Worm (Caenorhabditis elegans) whole organism, L4 larva: ENCODE measurements around the gene C18D11.7.
A peak's percentile ranks its signal among the peaks of the same experiment; 100 is the strongest.

ENCODE experiments used
- D1046.2 ChIP-seq: fragments of 200-800 bp; sonication (Bioruptor generic); IDR thresholded peaks from 2 replicates; pipeline ENCODE4 v1.3.6; 2022; ENCODE audit warnings: missing genetic modification characterization, missing compliant biosample characterization
- F10B5.3 ChIP-seq: sonication (generic microtip); optimal IDR thresholded peaks from 2 replicates; lab custom pipeline; 2016; ENCODE audit warnings: mild to moderate bottlenecking, missing genetic modification characterization, missing compliant biosample characterization
- F37D6.2 ChIP-seq: sonication (generic microtip); optimal IDR thresholded peaks from 2 replicates; lab custom pipeline; 2016; ENCODE audit warnings: mild to moderate bottlenecking, missing genetic modification characterization, missing compliant biosample characterization
- F44E2.7 ChIP-seq: fragments of 200-800 bp; sonication (Bioruptor generic); IDR thresholded peaks from 2 replicates; pipeline ENCODE4 v2.1.2; 2022; ENCODE audit warnings: missing genetic modification characterization, missing compliant biosample characterization
- T20F7.1 ChIP-seq: fragments of 200-800 bp; sonication (Bioruptor generic); optimal IDR thresholded peaks from 2 replicates; lab custom pipeline; 2018; ENCODE audit warnings: mild to moderate bottlenecking, missing genetic modification characterization, missing compliant biosample characterization
- Y48G9A.11 ChIP-seq: fragments of 200-800 bp; sonication (Bioruptor generic); IDR thresholded peaks from 2 replicates; pipeline ENCODE4 v1.3.6; 2022; ENCODE audit warnings: missing genetic modification reagents, missing genetic modification characterization, missing compliant biosample characterization
- ZK337.2 ChIP-seq: fragments of 200-800 bp; sonication (Bioruptor generic); IDR thresholded peaks from 2 replicates; pipeline ENCODE4 v1.3.6; 2022; ENCODE audit warnings: missing genetic modification reagents, missing genetic modification characterization, missing compliant biosample characterization
- aha-1 ChIP-seq: fragments of 150-350 bp; peaks from one replicate; lab custom pipeline; 2014; ENCODE audit warnings: missing biosample characterization, missing genetic modification characterization
- aly-2 ChIP-seq: sonication (generic microtip); optimal IDR thresholded peaks from 2 replicates; lab custom pipeline; 2018; ENCODE audit warnings: missing biosample characterization, missing genetic modification characterization
- arid-1 ChIP-seq: fragments of 200-800 bp; sonication (Bioruptor generic); conservative IDR thresholded peaks from 2 replicates; pipeline ENCODE4 v1.3.6; 2022; ENCODE audit warnings: missing genetic modification reagents, missing genetic modification characterization, missing compliant biosample characterization
- ceh-28 ChIP-seq: fragments of 150-350 bp; optimal IDR thresholded peaks from 2 replicates; lab custom pipeline; 2014; ENCODE audit warnings: missing biosample characterization, missing genetic modification reagents, missing genetic modification characterization
- ceh-32 ChIP-seq: sonication (generic microtip); optimal IDR thresholded peaks from 2 replicates; lab custom pipeline; 2016; ENCODE audit warnings: mild to moderate bottlenecking, missing genetic modification characterization, missing compliant biosample characterization; ENCODE audit not compliant: poor library complexity
- ceh-62 ChIP-seq: sonication (generic microtip); optimal IDR thresholded peaks from 2 replicates; lab custom pipeline; 2017; ENCODE audit warnings: missing biosample characterization, missing genetic modification characterization
- ces-1 ChIP-seq: fragments of 150-350 bp; sonication (generic microtip); optimal IDR thresholded peaks from 4 replicates; lab custom pipeline; 2014; ENCODE audit warnings: missing biosample characterization, missing genetic modification reagents, missing genetic modification characterization
- daf-16 ChIP-seq, 3 experiments: sonication (generic microtip); optimal IDR thresholded peaks; 2 replicates each; lab custom pipeline; 2016 to 2017; ENCODE audit warnings: missing genetic modification characterization in 3 of 3, missing genetic modification reagents in 3 of 3, mild to moderate bottlenecking in 2 of 3, missing compliant biosample characterization in 2 of 3, missing biosample characterization in 1 of 3, moderate library complexity in 1 of 3
- daf-19 ChIP-seq: fragments of 200-800 bp; sonication (Bioruptor generic); conservative IDR thresholded peaks from 2 replicates; pipeline ENCODE4 v1.3.6; 2022; ENCODE audit warnings: missing genetic modification characterization, missing compliant biosample characterization
- dmd-8 ChIP-seq: fragments of 200-800 bp; sonication (Bioruptor generic); IDR thresholded peaks from 2 replicates; pipeline ENCODE4 v1.3.6; 2022; ENCODE audit warnings: missing genetic modification characterization, missing compliant biosample characterization
- dmd-9 ChIP-seq: fragments of 200-800 bp; sonication (Bioruptor generic); IDR thresholded peaks from 2 replicates; pipeline ENCODE4 v1.3.6; 2022; ENCODE audit warnings: missing genetic modification reagents, missing genetic modification characterization, missing compliant biosample characterization
- dpl-1 ChIP-seq: fragments of 150-350 bp; optimal IDR thresholded peaks from 2 replicates; lab custom pipeline; 2014; ENCODE audit warnings: missing biosample characterization, missing genetic modification reagents, missing genetic modification characterization
- fkh-10 ChIP-seq: fragments of 150-350 bp; optimal IDR thresholded peaks from 2 replicates; lab custom pipeline; 2014; ENCODE audit warnings: missing biosample characterization, missing genetic modification reagents, missing genetic modification characterization
- fos-1 ChIP-seq: fragments of 150-350 bp; optimal IDR thresholded peaks from 2 replicates; lab custom pipeline; 2014; ENCODE audit warnings: missing biosample characterization, missing genetic modification characterization
- gei-8 ChIP-seq: fragments of 200-800 bp; sonication (Bioruptor generic); optimal IDR thresholded peaks from 2 replicates; lab custom pipeline; 2018; ENCODE audit warnings: mild to moderate bottlenecking, missing genetic modification characterization, missing compliant biosample characterization
- hlh-11 ChIP-seq: fragments of 200-800 bp; sonication (Bioruptor generic); optimal IDR thresholded peaks from 2 replicates; lab custom pipeline; 2018; ENCODE audit warnings: mild to moderate bottlenecking, missing genetic modification characterization, missing compliant biosample characterization
- hlh-30 ChIP-seq: sonication (generic microtip); optimal IDR thresholded peaks from 2 replicates; lab custom pipeline; 2017; ENCODE audit warnings: antibody characterized with exemption, mild to moderate bottlenecking, missing genetic modification characterization, missing compliant biosample characterization; ENCODE audit not compliant: insufficient read depth
- hmg-1.1 ChIP-seq: fragments of 200-800 bp; sonication (Bioruptor generic); IDR thresholded peaks from 2 replicates; pipeline ENCODE4 v1.3.6; 2022; ENCODE audit warnings: missing genetic modification reagents, missing genetic modification characterization, missing compliant biosample characterization
- lin-13 ChIP-seq: fragments of 150-350 bp; optimal IDR thresholded peaks from 2 replicates; lab custom pipeline; 2014; ENCODE audit warnings: missing biosample characterization, missing genetic modification reagents, missing genetic modification characterization
- lin-29 ChIP-seq: fragments of 200-800 bp; sonication (Bioruptor generic); IDR thresholded peaks from 2 replicates; pipeline ENCODE4 v1.3.6; 2022; ENCODE audit warnings: missing genetic modification reagents, missing genetic modification characterization, missing compliant biosample characterization
- lin-38 ChIP-seq: fragments of 200-800 bp; sonication (Bioruptor generic); IDR thresholded peaks from 2 replicates; pipeline ENCODE4 v1.3.6; 2022; ENCODE audit warnings: missing genetic modification reagents, missing genetic modification characterization, missing compliant biosample characterization
- lin-39 ChIP-seq: fragments of 150-350 bp; optimal IDR thresholded peaks from 2 replicates; lab custom pipeline; 2014; ENCODE audit warnings: missing biosample characterization, missing genetic modification reagents, missing genetic modification characterization
- lsy-2 ChIP-seq, 2 experiments: fragments of 150-350 bp in 1 of 2; sonication (generic microtip) in 1 of 2; optimal IDR thresholded peaks; 2 replicates each; lab custom pipeline; 2014 to 2017; ENCODE audit warnings: missing biosample characterization in 2 of 2, missing genetic modification characterization in 2 of 2
- madf-9 ChIP-seq: fragments of 200-800 bp; sonication (Bioruptor generic); conservative IDR thresholded peaks from 2 replicates; pipeline ENCODE4 v1.3.6; 2022; ENCODE audit warnings: missing genetic modification reagents, missing genetic modification characterization, missing compliant biosample characterization
- mdl-1 ChIP-seq, 2 experiments: fragments of 150-350 bp in 1 of 2; sonication (generic microtip) in 1 of 2; optimal IDR thresholded peaks; 2 replicates each; lab custom pipeline; 2014 to 2017; ENCODE audit warnings: missing biosample characterization in 2 of 2, missing genetic modification characterization in 2 of 2
- mdt-29 ChIP-seq: fragments of 200-800 bp; sonication (Bioruptor generic); IDR thresholded peaks from 2 replicates; pipeline ENCODE4 v1.3.6; 2022; ENCODE audit warnings: missing genetic modification reagents, missing genetic modification characterization, missing compliant biosample characterization
- mep-1 ChIP-seq: fragments of 150-350 bp; sonication (generic microtip); optimal IDR thresholded peaks from 3 replicates; lab custom pipeline; 2014; ENCODE audit warnings: missing biosample characterization, missing genetic modification characterization
- mes-2 ChIP-seq: sonication (generic microtip); optimal IDR thresholded peaks from 2 replicates; lab custom pipeline; 2016; ENCODE audit warnings: missing genotype, mild to moderate bottlenecking, missing genetic modification characterization, missing compliant biosample characterization; ENCODE audit not compliant: poor library complexity, severe bottlenecking
- nhr-10 ChIP-seq: fragments of 150-350 bp; optimal IDR thresholded peaks from 2 replicates; lab custom pipeline; 2014; ENCODE audit warnings: missing biosample characterization, missing genetic modification characterization
- nhr-237 ChIP-seq: sonication (generic microtip); optimal IDR thresholded peaks from 2 replicates; lab custom pipeline; 2017; ENCODE audit warnings: missing biosample characterization, missing genetic modification characterization
- nhr-25 ChIP-seq: sonication (generic microtip); optimal IDR thresholded peaks from 2 replicates; lab custom pipeline; 2017; ENCODE audit warnings: missing genetic modification characterization, mild to moderate bottlenecking, missing compliant biosample characterization, antibody characterized with exemption, moderate library complexity, borderline replicate concordance; ENCODE audit not compliant: insufficient read depth
- nhr-28 ChIP-seq: fragments of 150-350 bp; optimal IDR thresholded peaks from 2 replicates; lab custom pipeline; 2014; ENCODE audit warnings: missing biosample characterization, missing genetic modification characterization
- nhr-48 ChIP-seq: sonication (generic microtip); optimal IDR thresholded peaks from 2 replicates; lab custom pipeline; 2016; ENCODE audit warnings: mild to moderate bottlenecking, missing genetic modification characterization, missing compliant biosample characterization
- nhr-6 ChIP-seq: fragments of 150-350 bp; optimal IDR thresholded peaks from 2 replicates; lab custom pipeline; 2014; ENCODE audit warnings: missing biosample characterization, missing genetic modification characterization
- pha-4 ChIP-seq, 2 experiments: fragments of 150-350 bp in 1 of 2; fragments of 200-800 bp in 1 of 2; sonication (Bioruptor generic) in 1 of 2; IDR thresholded peaks in 1 of 2; optimal IDR thresholded peaks in 1 of 2; 2 replicates each; pipeline versions ENCODE4 v1.3.6 to Lab custom; 2014 to 2022; ENCODE audit warnings: missing genetic modification characterization in 2 of 2, missing genetic modification reagents in 2 of 2, missing biosample characterization in 1 of 2, missing compliant biosample characterization in 1 of 2
- sdz-12 ChIP-seq: fragments of 200-800 bp; sonication (Bioruptor generic); optimal IDR thresholded peaks from 2 replicates; lab custom pipeline; 2018; ENCODE audit warnings: mild to moderate bottlenecking, missing genetic modification characterization, missing compliant biosample characterization
- skn-1 ChIP-seq: fragments of 150-350 bp; optimal IDR thresholded peaks from 2 replicates; lab custom pipeline; 2014; ENCODE audit warnings: missing biosample characterization, missing genetic modification characterization
- snpc-1.2 ChIP-seq: fragments of 200-800 bp; sonication (Bioruptor generic); IDR thresholded peaks from 2 replicates; pipeline ENCODE4 v1.3.6; 2022; ENCODE audit warnings: missing genetic modification reagents, missing genetic modification characterization, missing compliant biosample characterization
- spr-1 ChIP-seq: sonication (generic microtip); optimal IDR thresholded peaks from 2 replicates; lab custom pipeline; 2016; ENCODE audit warnings: mild to moderate bottlenecking, missing genetic modification characterization, missing compliant biosample characterization
- spr-3 ChIP-seq: fragments of 200-800 bp; sonication (Bioruptor generic); optimal IDR thresholded peaks from 2 replicates; lab custom pipeline; 2018; ENCODE audit warnings: mild to moderate bottlenecking, missing genetic modification characterization, missing compliant biosample characterization
- tra-1 ChIP-seq: fragments of 200-800 bp; sonication (Bioruptor generic); IDR thresholded peaks from 2 replicates; pipeline ENCODE4 v1.3.6; 2022; ENCODE audit warnings: missing genetic modification reagents, missing genetic modification characterization, missing compliant biosample characterization
- zip-2 ChIP-seq: fragments of 150-350 bp; optimal IDR thresholded peaks from 2 replicates; lab custom pipeline; 2014; ENCODE audit warnings: missing biosample characterization, missing genetic modification characterization
- ztf-11 ChIP-seq: fragments of 150-350 bp; optimal IDR thresholded peaks from 2 replicates; lab custom pipeline; 2014; ENCODE audit warnings: missing biosample characterization, missing genetic modification characterization
- ztf-7 ChIP-seq: fragments of 150-350 bp; optimal IDR thresholded peaks from 2 replicates; lab custom pipeline; 2014; ENCODE audit warnings: missing biosample characterization, missing genetic modification characterization

Gene C18D11.7

ce11 chrIII:11834783-11835182 is 28.2 kb upstream of the C18D11.7 start:
- TF ChIP-seq aha-1: peak; percentile 62
- no peak for TF ChIP-seq ztf-11 (tag; lab: Kevin White, UChicago)
- no peak for TF ChIP-seq ceh-62 (tag; lab: Kevin White, UChicago)
- TF ChIP-seq lin-39: no peak
- no peak for TF ChIP-seq fos-1 (tag; lab: Kevin White, UChicago)
- no peak for TF ChIP-seq mdt-29 (GFP tag; lab: Robert Waterston, UW)
- peak in 1 of 2 experiments; percentile 45 for TF ChIP-seq lsy-2 (tag; optimal IDR thresholded peaks at IDR 0.05; lab: Kevin White, UChicago)
- no peak for TF ChIP-seq sdz-12 (GFP tag; lab: Kevin White, UChicago)
- TF ChIP-seq daf-16 (GFP tag; optimal IDR thresholded peaks at IDR 0.05; lab: Kevin White, UChicago): peak in 1 of 2 experiments; percentile 45
- peak; percentile 90 for TF ChIP-seq daf-16 (tag; optimal IDR thresholded peaks at IDR 0.05; lab: Kevin White, UChicago)
- peak; percentile 30 for TF ChIP-seq ceh-28 (tag; lab: Kevin White, UChicago)
- TF ChIP-seq hmg-1.1 (GFP tag; lab: Robert Waterston, UW): peak; percentile 9; the same call in 1 of the 2 replicates
- TF ChIP-seq nhr-10 (tag; lab: Kevin White, UChicago): no peak
- TF ChIP-seq ces-1 (GFP tag; lab: Kevin White, UChicago): no peak
- peak; percentile 69 for TF ChIP-seq hlh-11
- peak; percentile 55 for TF ChIP-seq nhr-28 (tag; lab: Kevin White, UChicago)
- no peak for TF ChIP-seq lin-38 (GFP tag; lab: Robert Waterston, UW)
- no peak for TF ChIP-seq zip-2
- no peak for TF ChIP-seq madf-9 (GFP tag; lab: Robert Waterston, UW)
- TF ChIP-seq mdl-1 (tag; optimal IDR thresholded peaks at IDR 0.05; lab: Kevin White, UChicago): peak in 1 of 2 experiments; percentile 8
- TF ChIP-seq snpc-1.2 (GFP tag; lab: Robert Waterston, UW): no peak
- no peak for TF ChIP-seq F44E2.7 (GFP tag; lab: Robert Waterston, UW)
- TF ChIP-seq F10B5.3 (tag; lab: Kevin White, UChicago): no peak
- no peak for TF ChIP-seq ZK337.2 (GFP tag; lab: Robert Waterston, UW)
- TF ChIP-seq fkh-10 (GFP tag; lab: Kevin White, UChicago): no peak
- no peak for TF ChIP-seq gei-8
- TF ChIP-seq Y48G9A.11 (GFP tag; lab: Robert Waterston, UW): no peak
- TF ChIP-seq mes-2 (tag; lab: Kevin White, UChicago): peak; percentile 58
- TF ChIP-seq D1046.2 (GFP tag; lab: Robert Waterston, UW): no peak
- TF ChIP-seq F37D6.2 (tag; lab: Kevin White, UChicago): no peak
- no peak for TF ChIP-seq daf-19
- no peak for TF ChIP-seq dmd-9 (GFP tag; lab: Robert Waterston, UW)
- TF ChIP-seq pha-4 (GFP tag; IDR thresholded peaks at IDR 0.05; lab: Robert Waterston, UW): no peak
- peak; percentile 88 for TF ChIP-seq pha-4 (tag; optimal IDR thresholded peaks at IDR 0.05; lab: Kevin White, UChicago)
- TF ChIP-seq nhr-237: no peak
- no peak for TF ChIP-seq lin-29
- TF ChIP-seq arid-1 (GFP tag; lab: Robert Waterston, UW): no peak
- TF ChIP-seq hlh-30: peak; percentile 53
- TF ChIP-seq lin-13 (GFP tag; lab: Kevin White, UChicago): peak; percentile 34
- peak; percentile 56 for TF ChIP-seq mep-1
- TF ChIP-seq aly-2 (tag; lab: Kevin White, UChicago): no peak
- no peak for TF ChIP-seq ceh-32 (tag; lab: Kevin White, UChicago)
- no peak for TF ChIP-seq tra-1 (GFP tag; lab: Robert Waterston, UW)
- no peak for TF ChIP-seq spr-1 (tag; lab: Kevin White, UChicago)
- peak; percentile 18 for TF ChIP-seq dpl-1 (GFP tag; lab: Kevin White, UChicago)
- TF ChIP-seq spr-3 (GFP tag; lab: Kevin White, UChicago): no peak
- no peak for TF ChIP-seq skn-1 (tag; lab: Kevin White, UChicago)
- no peak for TF ChIP-seq ztf-7
- TF ChIP-seq T20F7.1 (GFP tag; lab: Kevin White, UChicago): no peak
- peak; percentile 51 for TF ChIP-seq nhr-6 (tag; lab: Kevin White, UChicago)
- TF ChIP-seq nhr-25 (tag; lab: Kevin White, UChicago): no peak
- no peak for TF ChIP-seq dmd-8 (GFP tag; lab: Robert Waterston, UW)
- no peak for TF ChIP-seq nhr-48 (tag; lab: Kevin White, UChicago)
